Fruit fly (Drosophila melanogaster) S2 (cell line): Measurements from ENCODE around the gene tbrd-1.

Experiments
- CG8478 ChIP-seq: fragments of >200 bp; optimal IDR thresholded peaks from 2 replicates; lab custom pipeline; 2018
- CTCF ChIP-seq, 2 experiments: fragments of >200 bp; optimal IDR thresholded peaks; 2 replicates each; lab custom pipeline; 2018

DNA sequence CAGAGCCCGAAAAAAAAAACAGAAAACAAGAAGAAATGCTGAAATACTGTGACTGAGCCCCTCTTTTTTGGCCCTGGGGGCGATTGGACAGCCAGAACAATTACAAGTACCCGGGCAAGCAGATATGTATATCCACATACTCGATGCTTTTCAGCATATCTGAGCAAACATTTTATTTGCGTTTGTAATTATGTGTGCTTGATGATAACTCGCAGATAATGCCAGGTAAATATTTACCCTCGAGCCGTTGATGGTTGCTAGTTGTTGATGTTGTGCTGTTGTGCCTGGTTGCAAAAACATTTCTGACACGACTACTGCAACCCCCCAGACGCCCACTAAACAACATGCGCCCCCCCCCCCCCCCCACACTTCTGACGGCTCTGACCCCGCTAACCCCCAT lies 26.0 kb upstream of the tbrd-1 start:
- no peak for TF ChIP-seq CG8478 (lab: Kevin White, UChicago)
- TF ChIP-seq CTCF (optimal IDR thresholded peaks at IDR 0.05; lab: Kevin White, UChicago) = no peak
